Fruit fly (Drosophila melanogaster) ovary, adult (tissue): Measurements from ENCODE around the gene DopEcR.

Experiments used
- CG17801 ChIP-seq: fragments of 200-800 bp; optimal IDR thresholded peaks from 2 replicates; lab custom pipeline; 2019; ENCODE audit warnings: missing biosample characterization, mild to moderate bottlenecking, missing genetic modification characterization, moderate library complexity; ENCODE audit not compliant: partially characterized antibody

The DopEcR gene

dm6 chr3L:4409134-4409897 lies 29.1 kb upstream of the DopEcR start:
- no peak for TF ChIP-seq CG17801

- TF ChIP-seq CG17801, result no peak
These were observed 28.3 kb upstream of the DopEcR start for dm6 chr3L:4408313-4409133.

- no peak for TF ChIP-seq CG17801
These were observed 27.6 kb upstream of the DopEcR start for dm6 chr3L:4407743-4408142.

- peak; percentile 49 for TF ChIP-seq CG17801
These were observed 26.6 kb upstream of the DopEcR start, which contains the start of gene TP53INP for dm6 chr3L:4406653-4407257. Gene TP53INP, plus strand, starts transcription at chr3L:4406943.

- TF ChIP-seq CG17801, result no peak
These were observed 25.7 kb upstream of the DopEcR start, which contains the start of gene CG15019 for dm6 chr3L:4405922-4406321. Gene CG15019, minus strand, starts transcription at chr3L:4406059.

- TF ChIP-seq CG17801, result no peak
These were observed 23.1 kb upstream of the DopEcR start, which contains the start of gene Syx17 for dm6 chr3L:4403180-4403769. Gene Syx17, plus strand, starts transcription at chr3L:4403487.

- TF ChIP-seq CG17801, result no peak
These were observed 21.1 kb upstream of the DopEcR start for dm6 chr3L:4401241-4401640.

- TF ChIP-seq CG17801, result no peak
These were observed 19.7 kb upstream of the DopEcR start for dm6 chr3L:4399905-4400304.

- TF ChIP-seq CG17801, result no peak
These were observed 17.7 kb upstream of the DopEcR start for dm6 chr3L:4397874-4398273.

- no peak for TF ChIP-seq CG17801
These were observed 16.9 kb upstream of the DopEcR start for dm6 chr3L:4397137-4397536.

dm6 chr3L:4396372-4396771 lies 16.2 kb upstream of the DopEcR start:
- no peak for TF ChIP-seq CG17801

dm6 chr3L:4395501-4396073 lies 15.4 kb upstream of the DopEcR start:
- no peak for TF ChIP-seq CG17801

dm6 chr3L:4393642-4394041 lies 13.5 kb upstream of the DopEcR start:
- TF ChIP-seq CG17801, result no peak

- TF ChIP-seq CG17801, result no peak
These were observed 12.7 kb upstream of the DopEcR start for dm6 chr3L:4392851-4393250.

dm6 chr3L:4389104-4389503 lies 8.9 kb upstream of the DopEcR start:
- TF ChIP-seq CG17801, result no peak

- no peak for TF ChIP-seq CG17801
These were observed 8.0 kb upstream of the DopEcR start for dm6 chr3L:4388215-4388614.

- TF ChIP-seq CG17801, result peak; percentile 12
These were observed 4.1 kb upstream of the DopEcR start, which contains the start of gene slow for dm6 chr3L:4384326-4384662. Gene slow, plus strand, starts transcription at chr3L:4384442.
